Fruit fly (Drosophila melanogaster): ENCODE measurements around the gene CG7370.

CG7370 gene

DNA sequence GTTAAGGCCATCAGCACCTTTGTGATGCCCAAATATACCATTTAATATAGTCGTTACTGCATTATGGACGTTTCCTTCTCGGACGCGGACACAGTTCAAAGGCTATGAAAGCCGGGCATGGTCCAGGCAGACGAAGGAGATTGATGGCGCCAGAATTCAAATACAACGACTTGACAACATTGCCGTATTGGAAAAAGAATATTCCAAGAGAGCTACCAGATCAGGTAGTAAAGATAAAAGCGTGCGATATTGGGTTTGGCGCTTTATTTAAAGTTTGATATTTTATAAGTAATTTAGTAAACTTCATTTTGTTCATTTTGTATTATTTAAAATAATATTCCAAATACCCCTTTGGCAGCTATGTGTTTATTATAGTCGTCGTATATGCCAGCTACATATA, 4.2 kb downstream of the CG7370 start:
- TF ChIP-seq D1 (tag; optimal IDR thresholded peaks at IDR 0.05) (peak; percentile 1), Ets98B (GFP tag; IDR thresholded peaks at IDR 0.05) (no peak), CG12605 (GFP tag; IDR thresholded peaks at IDR 0.05) (no peak), CG8301 (tag; optimal IDR thresholded peaks at IDR 0.05) (no peak), CG15710 (tag; optimal IDR thresholded peaks at IDR 0.05) (no peak), EcR (GFP tag; optimal IDR thresholded peaks at IDR 0.05) (no peak)

dm6 chr3L:21787883-21788282, 18.3 kb downstream of the CG7370 start:
- no peak for TF ChIP-seq CG32121 (GFP tag; IDR thresholded peaks at IDR 0.05)
- TF ChIP-seq CG12605 (GFP tag; IDR thresholded peaks at IDR 0.05), result no peak
- TF ChIP-seq rn (GFP tag; IDR thresholded peaks at IDR 0.05), result no peak
- no peak for TF ChIP-seq fd96Ca (GFP tag; IDR thresholded peaks at IDR 0.05)
- TF ChIP-seq CG13204 (GFP tag; optimal IDR thresholded peaks at IDR 0.05), result no peak
- no peak for TF ChIP-seq CG10348 (GFP tag; IDR thresholded peaks at IDR 0.05)
- no peak for TF ChIP-seq CG4496 (GFP tag; IDR thresholded peaks at IDR 0.05)
- no peak for TF ChIP-seq gl (tag; optimal IDR thresholded peaks at IDR 0.05)
- TF ChIP-seq CG9948 (tag; optimal IDR thresholded peaks at IDR 0.05), result no peak

dm6 chr3L:21800424-21800823, 30.8 kb downstream of the CG7370 start:
- TF ChIP-seq CG8159 (tag; optimal IDR thresholded peaks at IDR 0.05) (no peak), CG15710 (tag; optimal IDR thresholded peaks at IDR 0.05) (no peak), EcR (GFP tag; optimal IDR thresholded peaks at IDR 0.05) (peak; percentile 17), CG13204 (GFP tag; optimal IDR thresholded peaks at IDR 0.05) (peak; percentile 61)

DNA sequence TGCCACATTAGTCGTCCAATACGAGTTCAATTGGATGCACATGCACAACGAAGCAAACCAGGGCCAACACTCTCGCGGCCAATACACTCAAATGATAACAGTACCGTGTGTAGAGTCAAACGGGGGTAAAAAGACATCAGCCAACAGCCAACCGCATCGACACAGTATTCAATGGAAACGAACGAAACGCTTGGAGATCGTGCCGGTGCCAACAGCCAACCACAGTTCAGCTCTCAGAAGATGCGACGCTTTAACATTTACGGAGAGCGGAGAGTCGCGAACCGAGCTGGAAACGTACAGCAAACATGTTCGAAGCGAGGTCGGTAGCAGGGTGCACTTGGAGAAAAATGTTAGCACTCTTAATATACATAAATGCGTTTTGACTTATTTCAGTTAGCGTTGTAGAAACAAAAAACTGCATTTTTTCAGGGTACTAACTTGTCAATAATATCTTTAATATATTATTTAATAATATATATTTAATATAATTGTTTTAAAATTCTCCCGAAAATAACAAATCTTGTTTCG, 38.5 kb downstream of the CG7370 start:
- TF ChIP-seq Pif1A (GFP tag; optimal IDR thresholded peaks at IDR 0.05) (peak; percentile 45), CG12605 (GFP tag; IDR thresholded peaks at IDR 0.05) (no peak; the same call in 1 of the 2 replicates), EcR (GFP tag; optimal IDR thresholded peaks at IDR 0.05) (peak; percentile 42), D1 (tag; optimal IDR thresholded peaks at IDR 0.05) (no peak), rn (GFP tag; IDR thresholded peaks at IDR 0.05) (peak; percentile 30; the same call in 1 of the 2 replicates), CG15710 (tag; optimal IDR thresholded peaks at IDR 0.05) (peak; percentile 67), Pif1B (GFP tag; optimal IDR thresholded peaks at IDR 0.05) (peak; percentile 65), CG10348 (GFP tag; IDR thresholded peaks at IDR 0.05) (peak; percentile 27; the same call in 1 of the 2 replicates), CG14655 (GFP tag; optimal IDR thresholded peaks at IDR 0.05) (peak; percentile 78), fd96Ca (GFP tag; IDR thresholded peaks at IDR 0.05) (peak; percentile 71; the same call in 2 of the 3 replicates), Snoo (tag; optimal IDR thresholded peaks at IDR 0.05) (peak; percentile 52), gl (tag; optimal IDR thresholded peaks at IDR 0.05) (no peak), Ets98B (GFP tag; IDR thresholded peaks at IDR 0.05) (peak; percentile 84), CG13204 (GFP tag; optimal IDR thresholded peaks at IDR 0.05) (no peak), CG8301 (tag; optimal IDR thresholded peaks at IDR 0.05) (peak; percentile 62), CG4496 (GFP tag; IDR thresholded peaks at IDR 0.05) (peak; percentile 73), CG8159 (tag; optimal IDR thresholded peaks at IDR 0.05) (peak; percentile 73), CG9948 (tag; optimal IDR thresholded peaks at IDR 0.05) (peak; percentile 74), CG17806 (tag; optimal IDR thresholded peaks at IDR 0.05) (peak; percentile 69), CG32121 (GFP tag; IDR thresholded peaks at IDR 0.05) (peak; percentile 81), CG34367 (tag; optimal IDR thresholded peaks at IDR 0.05) (peak; percentile 65)

DNA sequence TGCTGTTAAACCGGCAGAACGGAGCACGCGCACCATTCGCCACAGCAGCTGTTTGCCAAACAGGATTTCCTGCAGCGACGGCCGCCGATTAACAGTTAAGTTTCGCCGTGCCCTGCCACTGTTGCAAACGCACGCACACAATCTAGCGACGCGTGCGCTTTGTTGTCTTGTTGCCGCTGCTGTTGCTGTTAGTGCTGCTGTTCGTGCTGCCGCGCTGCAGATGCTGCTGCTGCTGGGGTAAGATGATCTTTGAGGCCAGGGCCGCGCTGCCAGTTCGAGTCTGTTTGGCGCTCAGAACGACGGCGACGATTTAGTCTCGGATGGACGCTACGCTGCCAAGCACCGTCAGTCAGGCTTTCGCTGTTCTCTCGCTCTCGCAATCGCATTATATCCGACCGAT, 39.0 kb downstream of the CG7370 start, which contains the start of gene eg:
eg (plus strand) TSS at position 136 of the 400 bp plus-strand sequence.
- no peak for TF ChIP-seq Ets98B (GFP tag; IDR thresholded peaks at IDR 0.05)
- no peak for TF ChIP-seq CG12605 (GFP tag; IDR thresholded peaks at IDR 0.05)
- no peak for TF ChIP-seq CG8301 (tag; optimal IDR thresholded peaks at IDR 0.05)
- TF ChIP-seq CG4496 (GFP tag; IDR thresholded peaks at IDR 0.05), result peak; percentile 12; the same call in 2 of the 3 replicates
- TF ChIP-seq CG17806 (tag; optimal IDR thresholded peaks at IDR 0.05), result no peak
- peak; percentile 85 for TF ChIP-seq CG13204 (GFP tag; optimal IDR thresholded peaks at IDR 0.05)
- no peak for TF ChIP-seq CG8159 (tag; optimal IDR thresholded peaks at IDR 0.05)
- peak; percentile 6 for TF ChIP-seq Pif1B (GFP tag; optimal IDR thresholded peaks at IDR 0.05)

dm6 chr3L:21813598-21813997, 44.0 kb downstream of the CG7370 start, which contains the start of gene CG43895:
CG43895 (minus strand) TSS chr3L:21813698.
- TF ChIP-seq CG8159 (tag; optimal IDR thresholded peaks at IDR 0.05) (no peak), EcR (GFP tag; optimal IDR thresholded peaks at IDR 0.05) (no peak), CG9948 (tag; optimal IDR thresholded peaks at IDR 0.05) (no peak), Ets98B (GFP tag; IDR thresholded peaks at IDR 0.05) (no peak), CG12605 (GFP tag; IDR thresholded peaks at IDR 0.05) (no peak), CG32121 (GFP tag; IDR thresholded peaks at IDR 0.05) (no peak), CG15710 (tag; optimal IDR thresholded peaks at IDR 0.05) (no peak), Pif1A (GFP tag; optimal IDR thresholded peaks at IDR 0.05) (no peak)

DNA sequence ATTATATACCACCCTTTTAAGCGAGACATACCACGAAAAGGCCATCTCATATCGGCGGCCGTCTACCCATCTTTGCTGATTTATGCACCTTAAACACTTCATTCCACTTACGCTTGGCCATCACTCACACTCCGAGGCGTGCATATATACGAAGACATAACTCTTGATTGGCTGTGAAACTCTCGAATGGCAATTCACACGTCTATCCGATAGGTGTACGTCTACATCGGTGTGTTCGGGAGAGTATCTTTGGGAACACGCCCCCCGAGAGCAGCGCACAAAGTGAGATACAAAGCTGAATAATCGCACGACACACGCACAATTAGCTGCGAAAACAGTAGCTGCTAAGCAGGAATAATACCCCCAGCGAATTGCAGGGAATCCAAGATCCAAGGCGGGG, 49.1 kb downstream of the CG7370 start:
- TF ChIP-seq CG13204 (GFP tag; optimal IDR thresholded peaks at IDR 0.05), result no peak
- TF ChIP-seq CG4496 (GFP tag; IDR thresholded peaks at IDR 0.05), result no peak
- no peak for TF ChIP-seq CG12605 (GFP tag; IDR thresholded peaks at IDR 0.05)
- no peak for TF ChIP-seq EcR (GFP tag; optimal IDR thresholded peaks at IDR 0.05)
- TF ChIP-seq CG9948 (tag; optimal IDR thresholded peaks at IDR 0.05), result no peak
- no peak for TF ChIP-seq CG10348 (GFP tag; IDR thresholded peaks at IDR 0.05)
- no peak for TF ChIP-seq rn (GFP tag; IDR thresholded peaks at IDR 0.05)
- no peak for TF ChIP-seq Ets98B (GFP tag; IDR thresholded peaks at IDR 0.05)
- no peak for TF ChIP-seq D1 (tag; optimal IDR thresholded peaks at IDR 0.05)
- no peak for TF ChIP-seq gl (tag; optimal IDR thresholded peaks at IDR 0.05)
- no peak for TF ChIP-seq fd96Ca (GFP tag; IDR thresholded peaks at IDR 0.05)
- no peak for TF ChIP-seq CG8301 (tag; optimal IDR thresholded peaks at IDR 0.05)
- no peak for TF ChIP-seq CG34367 (tag; optimal IDR thresholded peaks at IDR 0.05)
- no peak for TF ChIP-seq Pif1B (GFP tag; optimal IDR thresholded peaks at IDR 0.05)
- no peak for TF ChIP-seq CG8159 (tag; optimal IDR thresholded peaks at IDR 0.05)

Data from whole organism, pupa.